Worm (Caenorhabditis elegans) whole organism, L1 larva: Measurements from ENCODE around the gene F40F8.4.

Source experiments
- alr-1 ChIP-seq: fragments of 200-800 bp; sonication (Bioruptor generic); optimal IDR thresholded peaks from 2 replicates; lab custom pipeline; 2018; ENCODE audit warnings: borderline replicate concordance, mild to moderate bottlenecking, missing genetic modification characterization, missing compliant biosample characterization
- efl-3 ChIP-seq: fragments of 200-800 bp; sonication (Bioruptor generic); optimal IDR thresholded peaks from 2 replicates; lab custom pipeline; 2018; ENCODE audit warnings: mild to moderate bottlenecking, missing genetic modification characterization, missing compliant biosample characterization
- elt-2 ChIP-seq: sonication (generic microtip); optimal IDR thresholded peaks from 2 replicates; lab custom pipeline; 2016; ENCODE audit warnings: missing genetic modification characterization, mild to moderate bottlenecking, inconsistent platforms, missing compliant biosample characterization, missing genetic modification reagents
- lin-14 ChIP-seq: fragments of 200-800 bp; sonication (Bioruptor generic); optimal IDR thresholded peaks from 2 replicates; lab custom pipeline; 2018; ENCODE audit warnings: mild to moderate bottlenecking, missing genetic modification characterization, moderate library complexity, missing compliant biosample characterization
- lir-3 ChIP-seq: sonication (generic microtip); optimal IDR thresholded peaks from 2 replicates; lab custom pipeline; 2016; ENCODE audit warnings: mild to moderate bottlenecking, missing genetic modification characterization, moderate library complexity, missing compliant biosample characterization; ENCODE audit not compliant: poor library complexity
- mep-1 ChIP-seq: fragments of 150-350 bp; optimal IDR thresholded peaks from 2 replicates; lab custom pipeline; 2014; ENCODE audit warnings: missing biosample characterization, missing genetic modification characterization
- nhr-11 ChIP-seq: fragments of 150-350 bp; optimal IDR thresholded peaks from 2 replicates; lab custom pipeline; 2014; ENCODE audit warnings: missing biosample characterization, missing genetic modification characterization
- nhr-28 ChIP-seq: fragments of 150-350 bp; optimal IDR thresholded peaks from 2 replicates; lab custom pipeline; 2014; ENCODE audit warnings: missing biosample characterization, missing genetic modification characterization
- nhr-47 ChIP-seq: sonication (generic microtip); optimal IDR thresholded peaks from 2 replicates; lab custom pipeline; 2016; ENCODE audit warnings: mild to moderate bottlenecking, missing genetic modification characterization, moderate library complexity, missing compliant biosample characterization
- nhr-76 ChIP-seq: sonication (generic microtip); optimal IDR thresholded peaks from 2 replicates; lab custom pipeline; 2017; ENCODE audit warnings: missing biosample characterization, missing genetic modification characterization
- swsn-7 ChIP-seq: sonication (generic microtip); optimal IDR thresholded peaks from 2 replicates; lab custom pipeline; 2016; ENCODE audit warnings: missing genetic modification characterization, missing compliant biosample characterization
- unc-62 ChIP-seq: fragments of 150-350 bp; optimal IDR thresholded peaks from 2 replicates; lab custom pipeline; 2014; ENCODE audit warnings: missing biosample characterization, missing genetic modification reagents, missing genetic modification characterization
- ztf-11 ChIP-seq, 2 experiments: sonication (generic microtip); optimal IDR thresholded peaks; 2 replicates each; lab custom pipeline; 2016 to 2017; ENCODE audit warnings: missing genetic modification characterization in 2 of 2, missing biosample characterization in 1 of 2, missing compliant biosample characterization in 1 of 2
- ztf-4 ChIP-seq: fragments of 150-350 bp; optimal IDR thresholded peaks from 2 replicates; lab custom pipeline; 2014; ENCODE audit warnings: missing biosample characterization, missing genetic modification characterization

DNA sequence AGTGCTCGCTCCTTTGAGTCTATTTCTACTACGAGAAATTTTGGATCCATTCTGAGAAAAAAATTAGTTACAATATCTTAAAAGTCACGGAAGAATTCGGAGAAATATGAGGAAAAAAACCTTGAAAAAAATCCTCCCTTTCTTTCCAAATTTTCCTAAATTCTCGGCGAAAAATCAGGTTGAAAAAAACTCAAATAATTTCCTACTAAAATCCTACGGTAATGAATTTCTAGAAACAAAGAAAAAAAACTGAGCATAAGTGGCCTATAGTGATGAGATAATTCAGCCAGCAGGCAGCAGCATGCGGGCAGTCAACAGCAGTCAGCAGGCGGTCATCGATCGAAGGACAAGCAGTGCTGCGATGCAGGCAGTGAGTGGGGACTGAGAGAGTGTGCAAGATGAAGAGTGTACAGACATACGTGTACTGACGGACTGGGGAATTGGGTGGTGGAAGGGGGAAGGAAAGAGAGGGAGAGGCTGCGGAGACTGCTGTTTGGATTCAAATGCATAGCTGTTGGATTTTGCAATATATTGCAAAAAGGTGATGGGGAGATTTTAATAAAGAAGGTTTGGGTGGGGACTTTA is 44.8 kb upstream of the F40F8.4 start, which contains the start of gene lir-3:
- TF ChIP-seq swsn-7 (tag; lab: Kevin White, UChicago) = peak; percentile 24
- TF ChIP-seq nhr-76 = no peak
- no peak for TF ChIP-seq elt-2 (tag; lab: Kevin White, UChicago)
- TF ChIP-seq mep-1 (tag; lab: Kevin White, UChicago) = no peak
- no peak for TF ChIP-seq alr-1 (tag; lab: Kevin White, UChicago)
- peak; percentile 51 for TF ChIP-seq nhr-47 (tag; lab: Kevin White, UChicago)
- TF ChIP-seq ztf-4 (tag; lab: Kevin White, UChicago) = no peak
- no peak for TF ChIP-seq efl-3
- TF ChIP-seq nhr-28 = no peak
- no peak for TF ChIP-seq unc-62 (GFP tag; lab: Kevin White, UChicago)
- no peak for TF ChIP-seq nhr-11
- no peak for TF ChIP-seq lir-3
- no peak for TF ChIP-seq ztf-11 (tag; optimal IDR thresholded peaks at IDR 0.05; lab: Kevin White, UChicago)
- peak; percentile 52 for TF ChIP-seq lin-14 (GFP tag; lab: Kevin White, UChicago)
